Fruit fly (Drosophila melanogaster) whole organism, embryonic: ENCODE results near the gene Mfap1.

Experiments
- Adf1 ChIP-seq: fragments of 200-800 bp; sonication (Bioruptor generic); IDR thresholded peaks from 2 replicates; pipeline ENCODE4 v1.3.6; 2022; ENCODE audit warnings: missing biosample characterization, missing genetic modification characterization
- Atf3 ChIP-seq: fragments of 200-800 bp; sonication (Bioruptor generic); optimal IDR thresholded peaks from 3 replicates; lab custom pipeline; 2016; ENCODE audit warnings: missing biosample characterization, missing genetic modification characterization
- CG10147 ChIP-seq: fragments of 200-800 bp; sonication (Bioruptor generic); optimal IDR thresholded peaks from 2 replicates; lab custom pipeline; 2019; ENCODE audit warnings: missing biosample characterization, mild to moderate bottlenecking, missing genetic modification characterization, moderate library complexity
- CG12071 ChIP-seq: fragments of 200-800 bp; sonication (Bioruptor generic); optimal IDR thresholded peaks from 3 replicates; lab custom pipeline; 2018; ENCODE audit warnings: missing biosample characterization, mild to moderate bottlenecking, missing genetic modification characterization
- CG13424 ChIP-seq: fragments of 200-800 bp; sonication (Bioruptor generic); optimal IDR thresholded peaks from 2 replicates; lab custom pipeline; 2019; ENCODE audit warnings: missing biosample characterization, mild to moderate bottlenecking, missing genetic modification characterization, moderate library complexity
- CG15073 ChIP-seq: fragments of 200-800 bp; sonication (Bioruptor generic); optimal IDR thresholded peaks from 2 replicates; lab custom pipeline; 2016; ENCODE audit warnings: missing biosample characterization, missing genetic modification characterization
- CG16815 ChIP-seq: fragments of 200-800 bp; sonication (Bioruptor generic); optimal IDR thresholded peaks from 3 replicates; lab custom pipeline; 2017; ENCODE audit warnings: missing biosample characterization, mild to moderate bottlenecking, missing genetic modification characterization
- CG17385 ChIP-seq: fragments of 200-800 bp; sonication (Bioruptor generic); optimal IDR thresholded peaks from 3 replicates; lab custom pipeline; 2018; ENCODE audit warnings: missing biosample characterization, mild to moderate bottlenecking, missing genetic modification characterization
- CG17568 ChIP-seq: fragments of 200-800 bp; sonication (Bioruptor generic); optimal IDR thresholded peaks from 2 replicates; lab custom pipeline; 2018; ENCODE audit warnings: missing biosample characterization, mild to moderate bottlenecking, missing genetic modification characterization, moderate library complexity
- CG17802 ChIP-seq: fragments of 200-800 bp; sonication (Bioruptor generic); optimal IDR thresholded peaks from 2 replicates; lab custom pipeline; 2018; ENCODE audit warnings: missing biosample characterization, mild to moderate bottlenecking, missing genetic modification characterization, moderate library complexity
- CG18599 ChIP-seq: fragments of 200-800 bp; sonication (Bioruptor generic); optimal IDR thresholded peaks from 3 replicates; lab custom pipeline; 2017; ENCODE audit warnings: missing biosample characterization, missing genetic modification characterization, mild to moderate bottlenecking, moderate library complexity, missing genetic modification reagents
- CG18619 ChIP-seq: fragments of 200-800 bp; sonication (Bioruptor generic); optimal IDR thresholded peaks from 3 replicates; lab custom pipeline; 2017; ENCODE audit warnings: missing biosample characterization, mild to moderate bottlenecking, missing genetic modification characterization
- CG18764 ChIP-seq: fragments of 200-800 bp; sonication (Bioruptor generic); optimal IDR thresholded peaks from 3 replicates; lab custom pipeline; 2016; ENCODE audit warnings: missing biosample characterization, missing genetic modification characterization
- CG30020 ChIP-seq: fragments of 200-800 bp; optimal IDR thresholded peaks from 2 replicates; lab custom pipeline; 2019; ENCODE audit warnings: missing biosample characterization, mild to moderate bottlenecking, missing genetic modification characterization, moderate library complexity
- CG31224 ChIP-seq: fragments of 200-800 bp; sonication (Bioruptor generic); IDR thresholded peaks from 2 replicates; pipeline ENCODE4 v1.3.6; 2022; ENCODE audit warnings: missing biosample characterization, missing genetic modification characterization
- CG31365 ChIP-seq: fragments of 200-800 bp; sonication (Bioruptor generic); optimal IDR thresholded peaks from 2 replicates; lab custom pipeline; 2018; ENCODE audit warnings: missing biosample characterization, mild to moderate bottlenecking, missing genetic modification characterization
- CG32772 ChIP-seq: fragments of 200-800 bp; sonication (Bioruptor generic); IDR thresholded peaks from 2 replicates; pipeline ENCODE4 v1.3.6; 2022; ENCODE audit warnings: missing biosample characterization, missing genetic modification characterization
- CG34376 ChIP-seq: fragments of 200-800 bp; sonication (Bioruptor generic); optimal IDR thresholded peaks from 2 replicates; lab custom pipeline; 2018; ENCODE audit warnings: missing biosample characterization, mild to moderate bottlenecking, missing genetic modification characterization
- CG6813 ChIP-seq: fragments of 200-800 bp; sonication (Bioruptor generic); optimal IDR thresholded peaks from 2 replicates; lab custom pipeline; 2017; ENCODE audit warnings: missing biosample characterization, missing genetic modification characterization, mild to moderate bottlenecking, moderate library complexity, missing genetic modification reagents
- CG7928 ChIP-seq: fragments of 200-800 bp; sonication (Bioruptor generic); optimal IDR thresholded peaks from 2 replicates; lab custom pipeline; 2017; ENCODE audit warnings: missing biosample characterization, mild to moderate bottlenecking, missing genetic modification characterization
- CG7987 ChIP-seq: fragments of 200-800 bp; sonication (Bioruptor generic); optimal IDR thresholded peaks from 2 replicates; lab custom pipeline; 2018; ENCODE audit warnings: missing biosample characterization, mild to moderate bottlenecking, missing genetic modification characterization, moderate library complexity
- CrebB ChIP-seq: fragments of 200-800 bp; sonication (Bioruptor generic); optimal IDR thresholded peaks from 3 replicates; lab custom pipeline; 2018; ENCODE audit warnings: missing biosample characterization, mild to moderate bottlenecking, missing genetic modification characterization
- Dfd ChIP-seq, 2 experiments: fragments of >200 bp; optimal IDR thresholded peaks; 2 replicates each; lab custom pipeline; 2017; ENCODE audit warnings: missing biosample characterization in 2 of 2, missing genetic modification characterization in 2 of 2
- ERR ChIP-seq: fragments of 200-800 bp; sonication (Bioruptor generic); optimal IDR thresholded peaks from 2 replicates; lab custom pipeline; 2016; ENCODE audit warnings: missing biosample characterization, missing genetic modification characterization
- Gug ChIP-seq: fragments of 200-800 bp; sonication (Bioruptor generic); IDR thresholded peaks from 4 replicates; pipeline ENCODE4 v1.3.6; 2022; ENCODE audit warnings: missing biosample characterization, missing genetic modification characterization
- HLH3B ChIP-seq: fragments of 200-800 bp; sonication (Bioruptor generic); IDR thresholded peaks from 2 replicates; pipeline ENCODE4 v1.3.6; 2022; ENCODE audit warnings: missing biosample characterization, missing genetic modification characterization
- HLH54F ChIP-seq: fragments of 200-800 bp; sonication (Bioruptor generic); optimal IDR thresholded peaks from 3 replicates; lab custom pipeline; 2016; ENCODE audit warnings: missing biosample characterization, missing genetic modification characterization
- Hr39 ChIP-seq: fragments of >200 bp; optimal IDR thresholded peaks from 2 replicates; lab custom pipeline; 2017
- MESR4 ChIP-seq: fragments of 200-800 bp; sonication (Bioruptor generic); optimal IDR thresholded peaks from 2 replicates; lab custom pipeline; 2018; ENCODE audit warnings: missing biosample characterization, mild to moderate bottlenecking, missing genetic modification characterization, moderate library complexity
- Neu2 ChIP-seq: fragments of 200-800 bp; sonication (Bioruptor generic); optimal IDR thresholded peaks from 3 replicates; lab custom pipeline; 2016; ENCODE audit warnings: missing biosample characterization, missing genetic modification characterization, borderline replicate concordance
- Ravus ChIP-seq: fragments of 200-800 bp; sonication (Bioruptor generic); IDR thresholded peaks from 2 replicates; pipeline ENCODE4 v1.3.6; 2022; ENCODE audit warnings: missing biosample characterization, missing genetic modification characterization
- Side ChIP-seq: fragments of 200-800 bp; sonication (Bioruptor generic); optimal IDR thresholded peaks from 2 replicates; lab custom pipeline; 2016; ENCODE audit warnings: missing biosample characterization, missing genetic modification characterization
- Xbp1 ChIP-seq: fragments of 200-800 bp; sonication (Bioruptor generic); optimal IDR thresholded peaks from 3 replicates; lab custom pipeline; 2016; ENCODE audit warnings: missing biosample characterization, mild to moderate bottlenecking, missing genetic modification characterization
- bigmax ChIP-seq: fragments of 200-800 bp; sonication (Bioruptor generic); optimal IDR thresholded peaks from 2 replicates; lab custom pipeline; 2018; ENCODE audit warnings: missing biosample characterization, mild to moderate bottlenecking, missing genetic modification characterization
- cato ChIP-seq: fragments of 200-800 bp; sonication (Bioruptor generic); optimal IDR thresholded peaks from 2 replicates; lab custom pipeline; 2016; ENCODE audit warnings: missing biosample characterization, missing genetic modification characterization, borderline replicate concordance
- fd102C ChIP-seq: fragments of 200-800 bp; sonication (Bioruptor generic); optimal IDR thresholded peaks from 2 replicates; lab custom pipeline; 2018; ENCODE audit warnings: missing biosample characterization, mild to moderate bottlenecking, missing genetic modification characterization, moderate library complexity
- fd64A ChIP-seq: fragments of 200-800 bp; sonication (Bioruptor generic); optimal IDR thresholded peaks from 3 replicates; lab custom pipeline; 2018; ENCODE audit warnings: missing biosample characterization, mild to moderate bottlenecking, missing genetic modification characterization
- gsb-n ChIP-seq: fragments of 200-800 bp; sonication (Bioruptor generic); optimal IDR thresholded peaks from 3 replicates; lab custom pipeline; 2018; ENCODE audit warnings: missing biosample characterization, mild to moderate bottlenecking, missing genetic modification characterization
- hb ChIP-seq: fragments of 200-800 bp; sonication (Bioruptor generic); IDR thresholded peaks from 3 replicates; pipeline ENCODE4 v1.3.6; 2022; ENCODE audit warnings: missing biosample characterization, missing genetic modification characterization; ENCODE audit not compliant: partially characterized antibody
- lab ChIP-seq: fragments of 200-800 bp; sonication (Bioruptor generic); optimal IDR thresholded peaks from 3 replicates; lab custom pipeline; 2017; ENCODE audit warnings: missing biosample characterization, missing genetic modification characterization, mild to moderate bottlenecking, moderate library complexity, missing genetic modification reagents
- lola ChIP-seq, 3 experiments: fragments of >200 bp in 2 of 3; fragments of 200-800 bp in 1 of 3; sonication (Bioruptor generic) in 1 of 3; optimal IDR thresholded peaks; 2 replicates each; lab custom pipeline; 2017 to 2019; ENCODE audit warnings: missing biosample characterization in 3 of 3, missing genetic modification characterization in 3 of 3, mild to moderate bottlenecking in 1 of 3, moderate library complexity in 1 of 3
- nau ChIP-seq: fragments of 200-800 bp; sonication (Bioruptor generic); optimal IDR thresholded peaks from 3 replicates; lab custom pipeline; 2017; ENCODE audit warnings: missing biosample characterization, mild to moderate bottlenecking, missing genetic modification characterization, missing genetic modification reagents
- oc ChIP-seq: fragments of 200-800 bp; sonication (Bioruptor generic); optimal IDR thresholded peaks from 2 replicates; lab custom pipeline; 2018; ENCODE audit warnings: missing biosample characterization, mild to moderate bottlenecking, missing genetic modification characterization, moderate library complexity
- shn ChIP-seq: fragments of 200-800 bp; sonication (Bioruptor generic); optimal IDR thresholded peaks from 3 replicates; lab custom pipeline; 2016; ENCODE audit warnings: missing biosample characterization, missing genetic modification characterization
- slou ChIP-seq: fragments of 200-800 bp; sonication (Bioruptor generic); optimal IDR thresholded peaks from 3 replicates; lab custom pipeline; 2016; ENCODE audit warnings: missing biosample characterization, missing genetic modification characterization
- stwl ChIP-seq: fragments of 200-800 bp; sonication (Bioruptor generic); optimal IDR thresholded peaks from 3 replicates; lab custom pipeline; 2018; ENCODE audit warnings: missing biosample characterization, mild to moderate bottlenecking, missing genetic modification characterization, moderate library complexity
- vnd ChIP-seq: fragments of 200-800 bp; sonication (Bioruptor generic); IDR thresholded peaks from 3 replicates; pipeline ENCODE4 v1.3.6; 2022; ENCODE audit warnings: missing biosample characterization, missing genetic modification characterization; ENCODE audit not compliant: partially characterized antibody
- vvl ChIP-seq: fragments of 200-800 bp; sonication (Bioruptor generic); IDR thresholded peaks from 2 replicates; pipeline ENCODE4 v1.3.6; 2022; ENCODE audit warnings: missing biosample characterization, missing genetic modification characterization
- wor ChIP-seq: fragments of 200-800 bp; sonication (Bioruptor generic); IDR thresholded peaks from 2 replicates; pipeline ENCODE4 v1.3.6; 2022; ENCODE audit warnings: missing biosample characterization, missing genetic modification characterization

The Mfap1 gene

dm6 chr3L:1967452-1968310, 26.8 kb downstream of the Mfap1 start (continued):
- TF ChIP-seq HLH54F (GFP tag; lab: Kevin White, UChicago), result no peak
- TF ChIP-seq hb, result no peak
- no peak for TF ChIP-seq Atf3
- TF ChIP-seq CG18619 (GFP tag; lab: Kevin White, UChicago), result no peak
- no peak for TF ChIP-seq lola (GFP tag; optimal IDR thresholded peaks at IDR 0.05; lab: Kevin White, UChicago)
- no peak for TF ChIP-seq CG17802 (tag; lab: Kevin White, UChicago)
- no peak for TF ChIP-seq gsb-n (tag; lab: Kevin White, UChicago)
- TF ChIP-seq CG32772 (GFP tag; lab: Robert Waterston, UW), result no peak
- no peak for TF ChIP-seq cato (GFP tag; lab: Kevin White, UChicago)
- TF ChIP-seq CG6813 (GFP tag; lab: Kevin White, UChicago), result no peak
- no peak for TF ChIP-seq wor (GFP tag; lab: Robert Waterston, UW)
- TF ChIP-seq CG7987 (GFP tag; lab: Kevin White, UChicago), result peak; percentile 74
- no peak for TF ChIP-seq fd102C
- TF ChIP-seq CG17385 (GFP tag; lab: Kevin White, UChicago), result peak; percentile 78
- no peak for TF ChIP-seq bigmax (GFP tag; lab: Kevin White, UChicago)
- TF ChIP-seq CG18599 (GFP tag; lab: Kevin White, UChicago), result no peak
- peak; percentile 54; the same call in 1 of the 2 replicates for TF ChIP-seq vvl (GFP tag; lab: Robert Waterston, UW)
- TF ChIP-seq Ravus, result no peak
- peak; percentile 51 for TF ChIP-seq lab (GFP tag; lab: Kevin White, UChicago)
- TF ChIP-seq CG30020, result no peak
- no peak for TF ChIP-seq Neu2 (GFP tag; lab: Kevin White, UChicago)
- no peak for TF ChIP-seq CG31365 (tag; lab: Kevin White, UChicago)
- no peak for TF ChIP-seq HLH3B
- TF ChIP-seq Side (GFP tag; lab: Kevin White, UChicago), result no peak
- TF ChIP-seq CG10147 (GFP tag; lab: Kevin White, UChicago), result no peak
- TF ChIP-seq Dfd (GFP tag; optimal IDR thresholded peaks at IDR 0.05; lab: Kevin White, UChicago), result no peak
- TF ChIP-seq nau (GFP tag; lab: Kevin White, UChicago), result no peak
- TF ChIP-seq vnd (GFP tag; lab: Robert Waterston, UW), result no peak
- 0 out of 2 replicates have a peak, but pooled peaks have one; percentile 14 for TF ChIP-seq CG31224
- no peak for TF ChIP-seq ERR
- no peak for TF ChIP-seq oc (tag; lab: Kevin White, UChicago)
- no peak for TF ChIP-seq fd64A (GFP tag; lab: Kevin White, UChicago)
- no peak for TF ChIP-seq Gug (GFP tag; lab: Robert Waterston, UW)
- no peak for TF ChIP-seq CG18764 (GFP tag; lab: Kevin White, UChicago)
- no peak for TF ChIP-seq Xbp1
- TF ChIP-seq CG34376 (GFP tag; lab: Kevin White, UChicago), result peak; percentile 84
- no peak for TF ChIP-seq slou (GFP tag; lab: Kevin White, UChicago)
- TF ChIP-seq CG12071, result no peak
- TF ChIP-seq shn, result no peak
- peak; percentile 9; the same call in 1 of the 2 replicates for TF ChIP-seq Adf1 (GFP tag; lab: Robert Waterston, UW)
- TF ChIP-seq CrebB (tag; lab: Kevin White, UChicago), result peak; percentile 4
- TF ChIP-seq CG16815, result no peak
- no peak for TF ChIP-seq CG17568 (GFP tag; lab: Kevin White, UChicago)
- no peak for TF ChIP-seq stwl (tag; lab: Kevin White, UChicago)
- no peak for TF ChIP-seq CG7928 (GFP tag; lab: Kevin White, UChicago)
- no peak for TF ChIP-seq MESR4 (GFP tag; lab: Kevin White, UChicago)
- no peak for TF ChIP-seq CG15073 (GFP tag; lab: Kevin White, UChicago)
- TF ChIP-seq CG13424 (tag; lab: Kevin White, UChicago), result no peak
- TF ChIP-seq Hr39 (lab: Kevin White, UChicago), result no peak
